Fruit fly (Drosophila melanogaster) whole organism, embryonic: ENCODE data around the gene sesB.
A peak's percentile ranks its signal among the peaks of the same experiment; 100 is the strongest.

Experiments
- ATbp ChIP-seq: fragments of 200-800 bp; sonication (Bioruptor generic); optimal IDR thresholded peaks from 2 replicates; lab custom pipeline; 2017; ENCODE audit warnings: missing biosample characterization, mild to moderate bottlenecking, missing genetic modification characterization, missing genetic modification reagents
- BtbVII ChIP-seq: fragments of 200-800 bp; sonication (Bioruptor generic); optimal IDR thresholded peaks from 3 replicates; lab custom pipeline; 2017; ENCODE audit warnings: missing biosample characterization, mild to moderate bottlenecking, missing genetic modification characterization
- CG10366 ChIP-seq: fragments of 200-800 bp; sonication (Bioruptor generic); IDR thresholded peaks from 2 replicates; pipeline ENCODE4 v1.3.6; 2022; ENCODE audit warnings: missing biosample characterization, missing genetic modification characterization
- CG13894 ChIP-seq: fragments of 200-800 bp; sonication (Bioruptor generic); optimal IDR thresholded peaks from 3 replicates; lab custom pipeline; 2018; ENCODE audit warnings: missing biosample characterization, mild to moderate bottlenecking, missing genetic modification characterization, moderate library complexity
- CG15479 ChIP-seq: fragments of 200-800 bp; sonication (Bioruptor generic); optimal IDR thresholded peaks from 3 replicates; lab custom pipeline; 2019; ENCODE audit warnings: missing biosample characterization, mild to moderate bottlenecking, missing genetic modification characterization, moderate library complexity
- CG2199 ChIP-seq: fragments of 200-800 bp; sonication (Bioruptor generic); IDR thresholded peaks from 3 replicates; pipeline ENCODE4 v1.3.6; 2022; ENCODE audit warnings: missing biosample characterization, missing genetic modification characterization
- CG5245 ChIP-seq: fragments of 200-800 bp; sonication (Bioruptor generic); optimal IDR thresholded peaks from 3 replicates; lab custom pipeline; 2016; ENCODE audit warnings: missing biosample characterization, missing genetic modification characterization
- CG6254 ChIP-seq: fragments of 200-800 bp; sonication (Bioruptor generic); optimal IDR thresholded peaks from 3 replicates; lab custom pipeline; 2017; ENCODE audit warnings: mild to moderate bottlenecking, missing biosample characterization, missing genetic modification reagents, missing genetic modification characterization
- CG7963 ChIP-seq: fragments of 200-800 bp; sonication (Bioruptor generic); IDR thresholded peaks from 3 replicates; pipeline ENCODE4 v1.3.6; 2022; ENCODE audit warnings: missing biosample characterization, missing genetic modification characterization; ENCODE audit not compliant: partially characterized antibody
- CG9215 ChIP-seq: fragments of 200-800 bp; sonication (Bioruptor generic); IDR thresholded peaks from 2 replicates; pipeline ENCODE4 v1.3.6; 2022; ENCODE audit warnings: missing biosample characterization, missing genetic modification characterization
- CTCF ChIP-seq: fragments of 200-800 bp; sonication (Bioruptor generic); optimal IDR thresholded peaks from 2 replicates; lab custom pipeline; 2017; ENCODE audit warnings: missing biosample characterization, mild to moderate bottlenecking, missing genetic modification characterization, moderate library complexity
- D ChIP-seq, 2 experiments: fragments of 200-800 bp in 1 of 2; fragments of >200 bp in 1 of 2; sonication (Bioruptor generic) in 1 of 2; optimal IDR thresholded peaks; 2 replicates in 1 of 2; 3 replicates in 1 of 2; lab custom pipeline; 2017; ENCODE audit warnings: mild to moderate bottlenecking in 1 of 2, missing biosample characterization in 1 of 2, missing genetic modification characterization in 1 of 2, missing genetic modification reagents in 1 of 2
- Gsc ChIP-seq: fragments of 200-800 bp; sonication (Bioruptor generic); IDR thresholded peaks from 2 replicates; pipeline ENCODE4 v1.3.6; 2022; ENCODE audit warnings: missing biosample characterization, missing genetic modification characterization
- Xbp1 ChIP-seq: fragments of 200-800 bp; sonication (Bioruptor generic); optimal IDR thresholded peaks from 3 replicates; lab custom pipeline; 2016; ENCODE audit warnings: missing biosample characterization, mild to moderate bottlenecking, missing genetic modification characterization
- cad ChIP-seq: fragments of >200 bp; optimal IDR thresholded peaks from 2 replicates; lab custom pipeline; 2017; ENCODE audit warnings: missing biosample characterization, missing genetic modification characterization
- chinmo ChIP-seq: fragments of 200-800 bp; sonication (Bioruptor generic); IDR thresholded peaks from 4 replicates; pipeline ENCODE4 v1.3.6; 2022; ENCODE audit warnings: missing biosample characterization, missing genetic modification characterization; ENCODE audit not compliant: partially characterized antibody
- dmrt99B ChIP-seq: fragments of 200-800 bp; sonication (Bioruptor generic); optimal IDR thresholded peaks from 2 replicates; lab custom pipeline; 2018; ENCODE audit warnings: missing biosample characterization, mild to moderate bottlenecking, missing genetic modification characterization, moderate library complexity
- eyg ChIP-seq: fragments of 200-800 bp; sonication (Bioruptor generic); optimal IDR thresholded peaks from 3 replicates; lab custom pipeline; 2016; ENCODE audit warnings: missing biosample characterization, missing genetic modification characterization
- fd64A ChIP-seq: fragments of 200-800 bp; sonication (Bioruptor generic); optimal IDR thresholded peaks from 3 replicates; lab custom pipeline; 2018; ENCODE audit warnings: missing biosample characterization, mild to moderate bottlenecking, missing genetic modification characterization
- fu2 ChIP-seq: fragments of 200-800 bp; sonication (Bioruptor generic); optimal IDR thresholded peaks from 2 replicates; lab custom pipeline; 2016; ENCODE audit warnings: missing biosample characterization, missing genetic modification characterization
- hbn ChIP-seq: fragments of 200-800 bp; sonication (Bioruptor generic); IDR thresholded peaks from 2 replicates; pipeline ENCODE4 v1.3.6; 2022; ENCODE audit warnings: missing biosample characterization, missing genetic modification characterization; ENCODE audit not compliant: partially characterized antibody
- her ChIP-seq: fragments of 200-800 bp; sonication (Bioruptor generic); optimal IDR thresholded peaks from 2 replicates; lab custom pipeline; 2016; ENCODE audit warnings: missing biosample characterization, missing genetic modification characterization
- insv ChIP-seq, 2 experiments: fragments of 200-800 bp; sonication (Bioruptor generic); optimal IDR thresholded peaks; 3 replicates each; lab custom pipeline; 2016 to 2018; ENCODE audit warnings: missing biosample characterization in 2 of 2, missing genetic modification characterization in 2 of 2
- kni ChIP-seq: fragments of 200-800 bp; sonication (Bioruptor generic); optimal IDR thresholded peaks from 3 replicates; lab custom pipeline; 2017; ENCODE audit warnings: mild to moderate bottlenecking, missing biosample characterization, missing genetic modification reagents, missing genetic modification characterization
- nerfin-1 ChIP-seq: fragments of 200-800 bp; sonication (Bioruptor generic); optimal IDR thresholded peaks from 3 replicates; lab custom pipeline; 2019; ENCODE audit warnings: missing biosample characterization, mild to moderate bottlenecking, missing genetic modification characterization, moderate library complexity
- pros ChIP-seq: fragments of 200-800 bp; sonication (Bioruptor generic); optimal IDR thresholded peaks from 3 replicates; lab custom pipeline; 2019; ENCODE audit warnings: missing biosample characterization, mild to moderate bottlenecking, missing genetic modification characterization, moderate library complexity
- row ChIP-seq: fragments of 200-800 bp; sonication (Bioruptor generic); IDR thresholded peaks from 3 replicates; pipeline ENCODE4 v1.3.6; 2022; ENCODE audit warnings: missing biosample characterization, missing genetic modification characterization
- vvl ChIP-seq: fragments of 200-800 bp; sonication (Bioruptor generic); IDR thresholded peaks from 2 replicates; pipeline ENCODE4 v1.3.6; 2022; ENCODE audit warnings: missing biosample characterization, missing genetic modification characterization

Gene sesB

DNA sequence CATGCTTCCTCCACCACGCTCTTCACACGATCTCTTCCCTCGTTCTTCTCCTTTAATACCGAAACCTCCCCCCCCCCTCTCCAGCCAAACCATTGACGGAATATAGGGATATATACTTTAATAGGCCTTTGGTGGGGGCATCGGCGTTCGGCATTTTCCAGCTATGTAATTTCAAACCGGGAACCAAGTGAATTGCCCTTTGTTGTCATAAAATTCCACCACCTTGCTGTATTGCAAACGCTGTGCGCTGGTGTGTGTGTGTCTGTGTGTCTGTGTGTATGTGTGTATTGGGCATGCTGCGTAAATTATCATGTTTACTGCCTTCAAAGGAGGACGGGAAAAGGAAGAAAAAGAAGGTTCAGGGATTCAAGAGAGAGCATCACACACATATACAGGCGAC lies 55.4 kb downstream of the sesB start (continued):
- TF ChIP-seq CG7963 (GFP tag; lab: Robert Waterston, UW) = no peak
- peak; percentile 87 for TF ChIP-seq nerfin-1 (tag; lab: Kevin White, UChicago)
- no peak for TF ChIP-seq Gsc (GFP tag; lab: Robert Waterston, UW)
- TF ChIP-seq CG13894 (tag; lab: Kevin White, UChicago) = peak; percentile 89
- TF ChIP-seq fd64A (GFP tag; lab: Kevin White, UChicago) = no peak
- peak; percentile 31; the same call in 1 of the 3 replicates for TF ChIP-seq CG2199 (GFP tag; lab: Robert Waterston, UW)
- no peak for TF ChIP-seq ATbp (GFP tag; lab: Kevin White, UChicago)
- no peak for TF ChIP-seq eyg
- no peak for TF ChIP-seq Xbp1 (GFP tag; lab: Kevin White, UChicago)
- no peak for TF ChIP-seq CG5245 (GFP tag; lab: Kevin White, UChicago)
- no peak for TF ChIP-seq CG10366 (GFP tag; lab: Robert Waterston, UW)
- TF ChIP-seq fu2 (GFP tag; lab: Kevin White, UChicago) = no peak
- no peak for TF ChIP-seq dmrt99B (tag; lab: Kevin White, UChicago)
- TF ChIP-seq CG15479 (GFP tag; lab: Kevin White, UChicago) = peak; percentile 53
- no peak for TF ChIP-seq BtbVII (GFP tag; lab: Kevin White, UChicago)
- no peak for TF ChIP-seq vvl
- TF ChIP-seq hbn = no peak
- TF ChIP-seq insv (GFP tag; optimal IDR thresholded peaks at IDR 0.05; lab: Kevin White, UChicago) = peak in 1 of 2 experiments; percentile 18
- no peak for TF ChIP-seq her (GFP tag; lab: Kevin White, UChicago)
- no peak for TF ChIP-seq D (optimal IDR thresholded peaks at IDR 0.05; lab: Kevin White, UChicago)
- TF ChIP-seq D (GFP tag; optimal IDR thresholded peaks at IDR 0.05; lab: Kevin White, UChicago) = no peak
- no peak for TF ChIP-seq row (GFP tag; lab: Robert Waterston, UW)
- TF ChIP-seq pros (GFP tag; lab: Kevin White, UChicago) = peak; percentile 94
- no peak for TF ChIP-seq CTCF (GFP tag; lab: Kevin White, UChicago)
- 0 out of 4 replicates have a peak, but pooled peaks have one; percentile 73 for TF ChIP-seq chinmo (GFP tag; lab: Robert Waterston, UW)
- TF ChIP-seq CG6254 = no peak
- peak; percentile 9 for TF ChIP-seq cad
- peak; percentile 77 for TF ChIP-seq kni (GFP tag; lab: Kevin White, UChicago)
- no peak for TF ChIP-seq CG9215
